Fruit fly (Drosophila melanogaster) whole organism: ENCODE measurements around the gene Strump.

Source experiments
- CG8478 ChIP-seq: fragments of >200 bp; optimal IDR thresholded peaks from 2 replicates; lab custom pipeline; 2018; ENCODE audit warnings: inconsistent platforms
- Dll ChIP-seq: fragments of >200 bp; optimal IDR thresholded peaks from 2 replicates; lab custom pipeline; 2017
- EcR ChIP-seq, 2 experiments: fragments of >200 bp; optimal IDR thresholded peaks; 2 replicates each; lab custom pipeline; 2017; ENCODE audit warnings: missing biosample characterization in 2 of 2, missing genetic modification characterization in 2 of 2, missing genetic modification reagents in 2 of 2
- pan ChIP-seq: fragments of >200 bp; optimal IDR thresholded peaks from 2 replicates; lab custom pipeline; 2017
- psq ChIP-seq: fragments of >200 bp; optimal IDR thresholded peaks from 2 replicates; lab custom pipeline; 2017
- usp ChIP-seq: fragments of >200 bp; optimal IDR thresholded peaks from 2 replicates; lab custom pipeline; 2017; ENCODE audit warnings: missing biosample characterization, missing genetic modification characterization, mixed read lengths

Strump gene

dm6 chr3L:16164150-16165039, 42.6 kb downstream of the Strump start, which contains the start of gene CG5151:
Gene CG5151, minus strand, starts transcription at chr3L:16164701.
- TF ChIP-seq pan (lab: Kevin White, UChicago) (no peak), CG8478 (no peak), usp (GFP tag; lab: Kevin White, UChicago) (no peak), Dll (lab: Kevin White, UChicago) (no peak)

DNA sequence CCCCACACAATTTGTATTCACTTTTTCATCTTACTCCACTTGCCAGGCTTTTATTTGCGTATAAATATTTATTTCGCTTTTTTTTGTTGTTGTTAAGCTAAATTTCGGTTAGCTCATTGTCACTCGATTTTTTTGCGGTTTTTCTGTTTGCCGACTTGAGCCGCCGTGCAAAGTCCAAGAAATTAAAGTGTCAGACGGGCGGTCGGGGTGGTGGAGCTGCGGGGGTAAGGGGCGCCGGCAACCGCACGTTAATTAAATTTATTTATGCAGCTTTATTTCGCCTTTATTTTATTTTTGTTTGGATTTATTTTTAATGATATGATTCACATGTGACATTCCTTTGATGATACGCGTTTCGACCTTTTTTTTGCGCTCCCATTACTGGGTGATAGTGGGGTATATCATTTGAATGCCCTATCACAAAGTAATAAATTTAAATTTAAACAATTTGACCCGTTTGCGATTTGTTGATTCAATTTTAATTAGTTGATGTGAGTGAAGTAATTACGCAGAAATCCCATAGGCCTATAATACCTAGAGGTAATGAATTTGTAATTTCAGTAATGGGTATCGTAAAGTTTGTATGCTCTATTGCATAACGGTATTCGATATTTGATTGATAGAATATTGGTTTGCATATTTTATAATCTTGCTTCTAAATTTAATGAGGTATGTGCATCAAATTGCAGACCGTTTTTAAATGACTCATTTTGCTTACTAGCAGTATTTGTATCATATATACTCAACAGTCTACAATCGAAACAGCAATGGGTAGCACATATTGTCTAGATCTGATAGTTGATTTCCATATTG, 43.8 kb downstream of the Strump start:
- no peak for TF ChIP-seq EcR (GFP tag; optimal IDR thresholded peaks at IDR 0.05; lab: Kevin White, UChicago)
- no peak for TF ChIP-seq Dll (lab: Kevin White, UChicago)
- no peak for TF ChIP-seq psq (lab: Kevin White, UChicago)
- TF ChIP-seq usp (GFP tag; lab: Kevin White, UChicago): no peak

DNA sequence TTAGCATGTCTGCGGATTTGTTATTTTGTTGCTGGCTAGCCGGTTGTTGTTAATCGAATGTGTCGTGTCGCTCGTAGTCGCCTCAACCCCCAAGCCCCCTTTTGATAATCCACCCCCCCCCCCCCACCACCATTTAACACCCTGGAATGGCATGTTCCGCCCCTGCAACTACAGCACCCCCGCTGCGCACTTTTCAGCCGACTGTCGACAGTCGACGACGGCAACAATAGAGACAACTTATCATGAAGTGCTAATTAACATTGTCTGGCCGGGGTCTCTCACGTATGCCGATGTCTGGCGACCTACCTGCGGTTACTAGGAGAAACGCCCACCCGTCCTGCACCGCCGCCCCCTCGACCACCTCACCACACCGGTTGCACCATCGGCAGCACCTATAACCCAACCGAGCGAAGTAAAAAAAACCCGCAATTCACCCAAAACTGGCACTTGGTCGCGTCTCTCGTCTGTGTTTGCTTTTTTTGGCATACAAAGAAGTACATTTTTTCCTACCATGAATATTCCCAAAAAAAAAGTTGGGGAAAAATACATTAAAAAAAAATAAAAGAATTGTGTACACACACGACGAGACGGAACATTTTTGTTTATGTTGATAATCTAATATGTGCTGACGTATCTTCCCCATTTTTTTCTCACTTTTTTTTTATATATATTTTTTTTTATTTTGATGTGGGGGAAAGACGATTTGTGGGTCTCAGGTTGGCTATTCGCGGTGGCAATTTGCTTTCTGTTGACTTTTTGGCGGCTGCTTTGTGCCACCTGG, 44.6 kb downstream of the Strump start:
- no peak for TF ChIP-seq psq (lab: Kevin White, UChicago)
- no peak for TF ChIP-seq Dll (lab: Kevin White, UChicago)
- no peak for TF ChIP-seq CG8478
- no peak for TF ChIP-seq pan (lab: Kevin White, UChicago)
- no peak for TF ChIP-seq usp (GFP tag; lab: Kevin White, UChicago)

- no peak for TF ChIP-seq EcR (GFP tag; optimal IDR thresholded peaks at IDR 0.05; lab: Kevin White, UChicago)
- no peak for TF ChIP-seq CG8478
- TF ChIP-seq usp (GFP tag; lab: Kevin White, UChicago): no peak
- no peak for TF ChIP-seq psq (lab: Kevin White, UChicago)
- no peak for TF ChIP-seq Dll (lab: Kevin White, UChicago)
- TF ChIP-seq pan (lab: Kevin White, UChicago): no peak
Measured at dm6 chr3L:16166998-16167344, 45.2 kb downstream of the Strump start.

dm6 chr3L:16167723-16168386, 46.1 kb downstream of the Strump start:
- TF ChIP-seq psq (lab: Kevin White, UChicago) (no peak), pan (lab: Kevin White, UChicago) (no peak), usp (GFP tag; lab: Kevin White, UChicago) (no peak), Dll (lab: Kevin White, UChicago) (no peak), EcR (GFP tag; optimal IDR thresholded peaks at IDR 0.05; lab: Kevin White, UChicago) (no peak), CG8478 (no peak)

- TF ChIP-seq usp (GFP tag; lab: Kevin White, UChicago) (no peak), CG8478 (no peak), EcR (GFP tag; optimal IDR thresholded peaks at IDR 0.05; lab: Kevin White, UChicago) (no peak), psq (lab: Kevin White, UChicago) (no peak), Dll (lab: Kevin White, UChicago) (no peak), pan (lab: Kevin White, UChicago) (no peak)
Measured at dm6 chr3L:16168503-16169189, 46.8 kb downstream of the Strump start.

- TF ChIP-seq usp (GFP tag; lab: Kevin White, UChicago) (no peak), pan (lab: Kevin White, UChicago) (no peak), EcR (GFP tag; optimal IDR thresholded peaks at IDR 0.05; lab: Kevin White, UChicago) (no peak), Dll (lab: Kevin White, UChicago) (no peak), psq (lab: Kevin White, UChicago) (no peak)
Measured at dm6 chr3L:16170006-16170405, 48.2 kb downstream of the Strump start, which contains the start of gene CG33796. Gene CG33796, minus strand, starts transcription at chr3L:16170106.

dm6 chr3L:16171280-16171679, 49.5 kb downstream of the Strump start, which contains the start of gene CG33795:
Gene CG33795, minus strand, starts transcription at chr3L:16171380.
- no peak for TF ChIP-seq pan (lab: Kevin White, UChicago)
- TF ChIP-seq psq (lab: Kevin White, UChicago): no peak
- no peak for TF ChIP-seq EcR (GFP tag; optimal IDR thresholded peaks at IDR 0.05; lab: Kevin White, UChicago)
- TF ChIP-seq CG8478: no peak
- no peak for TF ChIP-seq Dll (lab: Kevin White, UChicago)

- no peak for TF ChIP-seq Dll (lab: Kevin White, UChicago)
- no peak for TF ChIP-seq pan (lab: Kevin White, UChicago)
- no peak for TF ChIP-seq usp (GFP tag; lab: Kevin White, UChicago)
- no peak for TF ChIP-seq psq (lab: Kevin White, UChicago)
- TF ChIP-seq EcR (GFP tag; optimal IDR thresholded peaks at IDR 0.05; lab: Kevin White, UChicago): no peak
- no peak for TF ChIP-seq CG8478
Measured at dm6 chr3L:16172381-16172780, 50.6 kb downstream of the Strump start.

dm6 chr3L:16172809-16173276, 51.0 kb downstream of the Strump start:
- no peak for TF ChIP-seq usp (GFP tag; lab: Kevin White, UChicago)
- no peak for TF ChIP-seq Dll (lab: Kevin White, UChicago)
- TF ChIP-seq pan (lab: Kevin White, UChicago): no peak
